Fruit fly (Drosophila melanogaster): ENCODE measurements around the gene CG32170.
A peak's percentile ranks its signal among the peaks of the same experiment; 100 is the strongest.

CG32170 gene

DNA sequence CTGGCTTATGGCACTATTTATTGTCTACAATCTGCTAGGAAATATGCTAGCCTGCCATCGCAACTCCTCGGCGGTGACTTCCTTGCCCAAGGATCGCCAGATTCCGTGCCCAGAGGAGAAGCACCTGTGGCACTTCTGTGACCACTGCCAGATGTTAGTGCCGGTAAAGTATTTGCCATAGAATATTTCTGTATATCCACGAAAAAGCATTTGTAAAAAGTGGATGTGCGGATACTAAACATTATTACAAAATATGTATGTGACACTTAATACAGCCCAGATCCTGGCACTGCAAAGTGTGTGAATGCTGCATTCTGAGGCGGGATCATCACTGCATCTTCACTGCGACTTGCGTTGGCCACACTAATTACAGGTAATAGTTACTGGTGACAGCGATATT lies 16.2 kb upstream of the CG32170 start:
- no peak for TF ChIP-seq noc (tag; optimal IDR thresholded peaks at IDR 0.05)

DNA sequence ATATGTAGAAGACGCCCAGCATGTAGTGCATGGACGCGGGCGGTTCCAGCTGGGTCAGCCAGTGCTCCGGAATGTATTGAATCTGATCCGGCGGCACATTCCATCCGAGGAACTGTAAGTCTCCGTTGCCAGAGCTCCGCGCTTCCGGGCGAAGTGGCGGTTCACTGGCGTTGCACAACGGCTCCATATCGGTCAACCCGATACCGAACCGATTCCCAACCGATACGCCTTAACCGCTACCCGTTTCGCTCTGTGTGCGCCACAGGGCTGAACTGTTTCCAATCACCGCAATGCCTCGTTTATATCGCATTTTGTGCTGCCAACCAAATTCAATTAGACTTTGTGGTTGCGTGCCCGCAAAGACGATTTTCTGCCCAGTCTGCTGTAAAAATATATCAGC lies 14.8 kb upstream of the CG32170 start, which contains the start of gene Rh4:
Gene Rh4, minus strand, starts transcription at position 234 of the 400 bp plus-strand sequence.
- no peak for TF ChIP-seq noc (tag; optimal IDR thresholded peaks at IDR 0.05)

DNA sequence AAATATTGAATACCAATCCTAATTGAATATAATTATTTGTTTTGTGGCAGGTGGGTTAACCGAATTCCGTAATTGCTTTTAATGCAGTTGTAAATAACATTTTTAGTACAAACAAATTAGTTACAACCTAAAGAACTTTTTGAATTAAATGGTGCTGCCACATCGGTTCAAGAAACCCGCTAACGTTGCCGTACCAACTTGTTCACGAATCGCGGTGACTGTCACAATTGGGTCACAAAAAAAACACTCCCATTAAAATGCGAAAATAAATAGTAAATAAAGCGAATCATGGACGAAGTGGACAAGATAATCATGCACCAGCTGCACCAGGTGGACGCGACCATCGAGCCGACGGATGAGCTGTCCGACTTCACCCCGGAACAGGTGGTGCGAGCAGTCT lies 14.2 kb upstream of the CG32170 start, which contains the start of gene CG9951:
Gene CG9951, plus strand, starts transcription at position 207 of the 400 bp plus-strand sequence.
- no peak for TF ChIP-seq noc (tag; optimal IDR thresholded peaks at IDR 0.05)

DNA sequence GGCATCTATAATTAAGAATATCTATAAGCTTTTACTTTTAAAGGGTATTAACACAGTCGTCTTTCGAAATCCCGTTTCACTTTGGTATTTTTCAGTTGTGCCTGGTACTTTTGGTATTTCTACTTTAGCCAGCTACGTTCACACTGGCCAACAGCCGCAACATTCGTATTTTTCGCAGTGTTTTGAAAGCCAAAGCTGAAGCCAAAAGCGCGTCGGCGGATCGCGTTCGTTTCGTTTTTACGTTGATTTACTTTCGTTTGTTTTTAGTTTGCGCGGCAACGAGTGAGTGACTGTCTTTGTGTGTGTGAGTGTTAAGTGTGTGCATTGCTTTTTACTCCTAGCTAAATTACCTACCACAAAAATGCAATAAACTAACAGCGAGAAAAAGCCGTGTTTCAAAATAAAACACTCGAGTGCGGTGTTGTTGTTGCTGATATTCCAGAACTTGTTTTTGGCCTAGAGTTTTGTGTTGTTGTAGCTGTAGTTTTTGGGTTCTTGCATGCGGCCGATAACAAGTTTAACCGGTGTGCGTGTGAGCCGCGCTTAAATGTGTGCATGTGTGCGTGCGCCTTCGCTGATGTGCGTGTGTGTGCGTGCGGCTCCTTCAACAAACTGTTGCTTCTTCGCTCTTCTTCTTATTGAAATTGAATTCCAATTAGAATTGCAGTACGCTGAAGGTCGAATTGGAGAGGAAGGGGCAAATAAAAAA lies 11.8 kb upstream of the CG32170 start, which contains the start of gene Lmpt:
Gene Lmpt, plus strand, starts transcription at position 173 of the 709 bp plus-strand sequence.
- no peak for TF ChIP-seq noc (tag; optimal IDR thresholded peaks at IDR 0.05)

DNA sequence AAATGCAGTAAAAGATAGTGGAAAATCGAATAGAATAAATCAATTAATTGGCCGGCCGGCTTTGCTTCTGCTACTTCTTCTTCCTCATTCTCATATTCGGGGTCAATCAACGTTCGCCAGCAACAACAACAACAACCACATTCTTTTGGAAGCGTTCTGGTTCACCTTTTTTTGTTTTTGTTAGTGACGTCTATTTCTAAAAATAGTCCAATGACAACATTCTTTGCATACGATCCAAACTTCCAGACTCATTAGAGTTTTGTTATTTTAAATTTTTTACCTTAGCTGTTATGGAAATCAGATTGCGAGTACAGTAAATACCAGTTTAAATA lies 11.3 kb upstream of the CG32170 start:
- no peak for TF ChIP-seq noc (tag; optimal IDR thresholded peaks at IDR 0.05)

DNA sequence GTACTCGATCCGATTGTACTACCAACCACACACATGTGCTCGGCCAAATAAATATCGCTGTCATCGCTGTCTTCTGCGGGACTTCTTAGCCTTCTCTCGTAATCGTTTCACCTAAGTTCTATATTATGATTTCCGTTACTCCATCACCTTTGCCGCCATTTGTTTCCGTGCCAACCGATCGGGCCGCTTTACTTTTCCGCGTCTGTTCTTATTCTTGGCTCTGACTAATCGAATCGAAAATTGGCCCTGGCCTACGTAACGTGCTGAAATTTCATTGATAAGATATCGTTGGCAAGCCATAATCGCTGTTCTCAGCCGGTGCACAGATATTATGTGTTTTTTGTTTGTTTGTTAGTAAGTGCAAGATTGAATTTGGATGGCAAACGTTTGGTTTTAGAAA lies 9.9 kb upstream of the CG32170 start:
- TF ChIP-seq noc (tag; optimal IDR thresholded peaks at IDR 0.05): no peak

DNA sequence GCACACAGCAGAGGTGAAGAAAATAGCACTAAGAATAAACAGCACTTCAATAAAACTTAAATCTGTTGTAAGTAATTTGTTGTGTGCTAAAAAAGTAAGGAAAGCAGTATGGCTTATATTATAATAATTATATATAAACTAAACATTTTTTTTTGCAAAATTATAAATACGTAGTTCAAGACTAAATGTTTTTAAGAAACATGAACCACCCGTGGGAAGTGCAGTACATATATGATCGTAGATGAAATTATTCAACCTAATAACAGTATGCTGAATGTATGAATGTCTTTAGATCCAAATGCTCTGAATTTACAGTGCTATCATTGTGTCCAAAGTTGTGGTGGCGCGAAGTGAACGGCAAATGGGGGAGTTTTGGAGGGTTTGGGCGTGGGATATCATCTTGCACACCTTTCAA lies 6.4 kb upstream of the CG32170 start:
- TF ChIP-seq noc (tag; optimal IDR thresholded peaks at IDR 0.05): no peak

DNA sequence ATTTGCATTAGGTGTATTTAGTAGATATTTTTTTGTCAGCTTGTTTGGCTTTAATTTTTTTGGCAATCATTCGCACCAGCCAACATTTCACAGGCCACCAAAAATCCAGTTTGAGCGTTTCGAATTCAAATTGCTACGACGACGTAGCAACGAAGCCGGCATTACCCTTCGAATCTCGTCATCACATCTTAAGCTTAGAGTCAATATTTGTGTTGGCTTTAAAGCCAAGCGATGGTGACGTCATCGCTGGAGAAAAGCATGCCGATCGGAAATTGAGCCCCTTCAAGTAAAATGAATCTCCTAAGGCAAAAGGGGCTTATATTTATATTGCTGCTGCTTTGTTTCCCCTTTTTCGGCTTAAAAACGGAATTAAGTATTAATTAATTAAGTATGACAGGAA lies 5.5 kb upstream of the CG32170 start:
- TF ChIP-seq noc (tag; optimal IDR thresholded peaks at IDR 0.05): no peak

DNA sequence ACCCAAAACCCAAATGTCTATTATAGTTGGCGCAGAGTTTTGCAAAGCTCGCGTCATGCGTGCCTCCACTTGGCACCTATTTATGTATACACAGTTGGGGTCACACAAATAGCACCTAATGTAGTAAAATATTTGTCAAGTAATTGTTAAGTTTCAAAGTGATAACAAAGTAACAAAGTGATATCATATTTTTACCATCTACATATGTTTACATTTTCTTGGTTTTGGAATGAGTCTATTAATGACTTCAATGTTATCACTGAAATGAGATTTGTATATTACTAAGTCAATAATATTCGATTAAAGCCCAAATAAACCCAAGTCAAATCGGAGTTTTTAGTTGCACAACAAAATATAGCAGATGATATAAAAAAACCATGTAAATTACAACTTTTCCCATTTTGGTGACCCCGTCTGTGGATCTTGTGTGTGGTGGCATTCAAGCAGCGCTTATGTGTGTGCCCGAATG lies 4.6 kb upstream of the CG32170 start:
- TF ChIP-seq noc (tag; optimal IDR thresholded peaks at IDR 0.05): peak; percentile 87

DNA sequence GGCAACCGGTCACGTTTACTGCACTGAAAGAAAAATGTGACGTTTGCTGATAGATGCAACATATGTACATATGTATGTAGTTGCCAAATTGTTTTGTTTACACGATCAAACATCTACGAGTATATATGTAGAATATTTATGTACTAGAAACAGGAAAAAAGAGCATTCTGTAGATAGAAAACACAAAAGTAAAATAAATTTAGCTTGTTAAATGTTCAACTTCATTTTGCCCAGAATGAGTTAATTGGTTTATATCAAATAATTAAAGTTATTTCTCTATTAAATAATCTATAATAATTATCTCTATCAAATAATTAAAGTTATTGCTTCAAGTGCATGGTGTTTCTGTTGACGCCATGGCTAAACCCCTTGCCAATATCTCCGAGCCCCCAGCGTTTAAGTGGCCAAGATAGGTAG lies 4.0 kb upstream of the CG32170 start:
- no peak for TF ChIP-seq noc (tag; optimal IDR thresholded peaks at IDR 0.05)

DNA sequence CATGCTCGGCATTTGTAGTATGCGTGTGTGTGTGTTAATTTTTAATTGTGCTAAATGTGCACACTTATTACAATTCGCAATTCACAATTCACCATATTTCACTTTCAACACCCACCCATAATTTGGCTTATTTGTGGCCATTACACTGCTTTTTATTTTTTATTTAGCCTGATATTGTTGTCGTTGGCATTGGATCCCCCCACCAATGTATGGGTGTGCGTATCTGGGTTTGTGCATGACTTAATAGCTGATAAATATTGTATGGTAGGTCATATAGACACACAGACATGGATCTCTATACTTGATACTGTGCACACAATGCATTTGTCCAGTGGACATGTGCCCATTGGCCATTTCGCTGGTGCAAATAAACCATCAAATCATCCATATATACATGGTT lies 3.4 kb upstream of the CG32170 start:
- no peak for TF ChIP-seq noc (tag; optimal IDR thresholded peaks at IDR 0.05)

DNA sequence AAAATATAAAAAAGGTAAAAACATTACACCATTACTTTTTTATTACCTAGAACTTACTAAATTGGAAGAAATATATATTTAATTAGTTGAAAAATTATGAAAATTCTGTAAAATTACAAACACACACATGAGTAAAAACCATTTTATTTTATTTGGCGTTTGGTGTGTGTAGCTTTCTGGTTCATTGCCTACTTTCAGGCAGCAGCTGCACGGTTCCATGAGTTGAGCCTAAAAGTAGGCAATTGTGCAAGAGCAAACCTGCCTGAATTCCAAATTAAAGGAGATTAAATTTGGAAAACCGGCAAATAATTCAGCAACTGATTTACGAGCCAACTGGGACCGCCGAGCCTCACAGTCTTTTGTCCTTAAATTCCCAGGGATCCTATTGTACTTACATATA lies 1.6 kb upstream of the CG32170 start:
- TF ChIP-seq noc (tag; optimal IDR thresholded peaks at IDR 0.05): no peak

DNA sequence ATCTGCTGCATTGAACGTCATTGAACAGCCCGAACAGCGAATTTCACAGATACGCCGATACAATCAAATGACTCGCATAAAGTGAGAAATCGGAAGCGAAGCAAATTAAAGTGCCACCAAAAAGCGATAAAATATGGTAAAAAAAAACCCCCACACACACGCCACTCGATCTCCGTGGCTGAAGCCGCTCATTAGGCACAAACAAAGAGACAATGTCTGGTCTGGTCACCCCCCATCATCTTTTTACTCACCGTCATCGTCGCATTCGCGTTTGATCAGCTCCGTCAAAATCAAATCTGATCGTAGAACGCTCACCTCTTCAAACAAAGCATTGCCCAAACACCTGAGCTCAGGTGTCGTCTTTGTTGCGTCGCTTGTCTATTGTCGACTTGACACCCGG lies 1.1 kb upstream of the CG32170 start:
- no peak for TF ChIP-seq noc (tag; optimal IDR thresholded peaks at IDR 0.05)

DNA sequence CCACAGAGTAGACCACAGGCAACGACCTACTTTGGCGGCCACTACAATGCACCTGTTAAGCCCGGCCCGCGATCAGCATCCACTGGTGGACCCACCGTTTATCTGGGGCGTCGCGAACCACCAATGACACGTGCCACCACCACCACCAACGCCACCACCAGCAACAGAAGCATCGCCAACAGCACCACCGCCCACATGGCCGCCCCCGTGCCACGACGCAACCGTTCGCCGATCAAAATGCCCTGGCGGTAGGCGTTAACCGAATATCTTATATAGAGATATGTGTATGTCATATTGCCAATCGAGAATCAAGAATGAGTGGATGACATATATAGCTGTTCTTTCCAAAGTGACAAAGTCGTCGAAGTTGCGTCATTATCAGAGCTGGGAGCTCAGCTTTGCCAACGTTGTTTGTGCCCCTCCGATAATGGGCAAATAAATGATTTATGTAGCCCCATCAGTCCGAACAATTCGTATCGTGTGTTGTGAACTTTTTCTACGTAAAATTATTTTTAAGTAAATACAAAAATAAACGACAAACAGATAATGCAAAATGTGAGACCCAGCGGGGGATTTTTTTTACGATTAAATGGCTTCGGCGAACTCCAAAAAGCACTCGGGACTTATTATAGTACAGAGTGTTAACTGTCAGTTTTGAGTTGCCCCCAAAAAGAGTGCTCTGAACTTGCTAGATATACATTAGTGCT lies 1.9 kb downstream of the CG32170 start:
- no peak for TF ChIP-seq noc (tag; optimal IDR thresholded peaks at IDR 0.05)

DNA sequence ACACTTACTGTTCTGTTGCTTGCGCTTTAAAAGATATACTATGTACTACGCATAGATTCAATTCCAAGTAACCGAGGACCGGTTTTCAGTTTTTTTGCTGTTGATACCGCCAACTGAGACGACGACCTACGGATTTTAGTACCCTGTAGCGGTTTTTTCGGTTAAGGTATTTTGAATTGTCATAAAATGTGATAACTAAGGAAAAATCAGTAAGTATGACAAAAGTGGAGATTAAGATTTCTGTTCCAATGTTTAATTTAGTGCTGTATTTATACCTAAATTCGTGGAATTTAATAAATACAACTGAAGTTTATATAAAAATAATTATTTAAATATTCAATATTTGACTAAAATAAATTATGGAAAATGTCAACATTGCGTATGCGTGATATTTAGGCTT lies 4.0 kb downstream of the CG32170 start:
- TF ChIP-seq noc (tag; optimal IDR thresholded peaks at IDR 0.05): peak; percentile 44

DNA sequence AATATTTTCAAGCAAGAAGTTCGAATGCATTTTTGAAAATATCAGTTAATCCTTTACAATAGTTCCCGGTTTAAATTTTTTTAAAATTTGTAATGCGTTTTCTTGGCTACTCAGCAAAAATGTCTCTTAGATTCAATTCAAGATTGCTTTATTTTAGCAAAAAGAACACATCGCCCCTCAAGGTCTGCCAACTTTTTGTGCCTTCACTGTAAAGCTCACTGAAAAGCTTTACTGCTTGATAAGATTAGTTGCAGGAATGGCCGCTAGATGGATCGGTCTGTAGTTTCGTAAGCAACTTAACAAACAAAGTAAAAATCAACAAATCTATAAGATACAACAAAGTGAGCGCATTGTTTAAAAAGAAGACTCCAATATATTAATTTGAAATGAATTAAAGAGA lies 6.9 kb downstream of the CG32170 start:
- TF ChIP-seq noc (tag; optimal IDR thresholded peaks at IDR 0.05): no peak

DNA sequence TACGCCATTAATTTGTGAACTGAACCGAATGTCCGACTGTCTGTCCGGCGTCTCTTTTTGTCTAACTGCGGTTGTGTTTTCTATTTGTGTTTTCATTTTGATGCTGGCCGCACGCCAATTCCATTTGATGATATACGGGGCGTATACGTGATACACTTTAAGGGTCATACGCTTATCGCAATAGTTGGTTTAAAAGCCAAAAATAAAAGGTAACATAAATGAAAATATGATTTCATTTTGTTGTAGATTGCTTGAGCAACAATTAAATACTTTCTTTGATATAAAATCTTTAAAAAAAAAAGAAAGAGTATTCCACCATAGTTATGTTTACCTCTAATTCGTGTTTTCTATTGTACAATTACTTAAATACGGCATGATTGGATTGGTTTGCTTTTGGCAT lies 7.9 kb downstream of the CG32170 start:
- TF ChIP-seq noc (tag; optimal IDR thresholded peaks at IDR 0.05): peak; percentile 41

All from whole organism, larva.